Worm (Caenorhabditis elegans): ENCODE results near the gene his-48.

ce11 chrIV:11353946-11354458 lies 29.5 kb downstream of the his-48 start, which contains the start of gene T01G1.2:
- TF ChIP-seq T22C8.4 (GFP tag; IDR thresholded peaks at IDR 0.05), result no peak
- no peak for TF ChIP-seq flt-1 (GFP tag; IDR thresholded peaks at IDR 0.05)
- TF ChIP-seq med-1 (GFP tag; optimal IDR thresholded peaks at IDR 0.05; ENCODE audit: insufficient read depth), result no peak
- no peak for TF ChIP-seq ztf-29 (GFP tag; IDR thresholded peaks at IDR 0.05)
- no peak for TF ChIP-seq ztf-23 (GFP tag; IDR thresholded peaks at IDR 0.05)
